Fruit fly (Drosophila melanogaster): Measurements from ENCODE around the gene CG3842.
A peak's percentile ranks its signal among the peaks of the same experiment; 100 is the strongest.

Gene CG3842

dm6 chrX:6376748-6377147, 39.2 kb downstream of the CG3842 start (continued):
- TF ChIP-seq CG5953 (GFP tag; IDR thresholded peaks at IDR 0.05) (no peak), CG4404 (GFP tag; IDR thresholded peaks at IDR 0.05) (no peak), Oaz (GFP tag; IDR thresholded peaks at IDR 0.05) (no peak), CG17186 (GFP tag; optimal IDR thresholded peaks at IDR 0.05) (no peak), Awh (GFP tag; IDR thresholded peaks at IDR 0.05) (no peak), peb (GFP tag; IDR thresholded peaks at IDR 0.05) (no peak), CG10462 (GFP tag; optimal IDR thresholded peaks at IDR 0.05) (no peak), unpg (GFP tag; optimal IDR thresholded peaks at IDR 0.05) (no peak), dysf (GFP tag; IDR thresholded peaks at IDR 0.05) (peak; percentile 42; the same call in 1 of the 3 replicates), vnd (GFP tag; IDR thresholded peaks at IDR 0.05; ENCODE audit: partially characterized antibody) (no peak), Blimp-1 (GFP tag; optimal IDR thresholded peaks at IDR 0.05) (peak; percentile 11), CG8089 (GFP tag; optimal IDR thresholded peaks at IDR 0.05) (no peak), tll (GFP tag; optimal IDR thresholded peaks at IDR 0.05) (no peak), usp (GFP tag; optimal IDR thresholded peaks at IDR 0.05) (no peak), CG12391 (tag; optimal IDR thresholded peaks at IDR 0.05) (peak; percentile 14), CG3407 (GFP tag; optimal IDR thresholded peaks at IDR 0.05) (no peak), CG1024 (GFP tag; IDR thresholded peaks at IDR 0.05) (no peak), CG10959 (GFP tag; IDR thresholded peaks at IDR 0.05) (no peak), zf30C (GFP tag; optimal IDR thresholded peaks at IDR 0.05) (no peak), CG30431 (GFP tag; optimal IDR thresholded peaks at IDR 0.05) (no peak), scrt (GFP tag; optimal IDR thresholded peaks at IDR 0.05) (peak; percentile 1), CG18764 (GFP tag; optimal IDR thresholded peaks at IDR 0.05) (no peak), caup (GFP tag; optimal IDR thresholded peaks at IDR 0.05; ENCODE audit: severe bottlenecking) (no peak), fd102C (GFP tag; optimal IDR thresholded peaks at IDR 0.05) (no peak), CG18599 (GFP tag; optimal IDR thresholded peaks at IDR 0.05) (peak; percentile 50), eyg (GFP tag; optimal IDR thresholded peaks at IDR 0.05) (no peak), CG15601 (tag; optimal IDR thresholded peaks at IDR 0.05) (no peak), oc (tag; optimal IDR thresholded peaks at IDR 0.05) (no peak), dpn (GFP tag; optimal IDR thresholded peaks at IDR 0.05) (peak; percentile 14 to 16), CG7556 (GFP tag; optimal IDR thresholded peaks at IDR 0.05) (peak; percentile 7), chm (GFP tag; IDR thresholded peaks at IDR 0.05) (no peak), lab (GFP tag; optimal IDR thresholded peaks at IDR 0.05) (peak; percentile 49), fd64A (GFP tag; optimal IDR thresholded peaks at IDR 0.05) (no peak), CG5180 (GFP tag; optimal IDR thresholded peaks at IDR 0.05) (no peak), CG17359 (tag; optimal IDR thresholded peaks at IDR 0.05) (peak; percentile 27), phol (tag; optimal IDR thresholded peaks at IDR 0.05) (peak; percentile 21), Antp (GFP tag; optimal IDR thresholded peaks at IDR 0.05) (peak; percentile 12), CG15269 (tag; optimal IDR thresholded peaks at IDR 0.05) (peak; percentile 39), bcd (GFP tag; optimal IDR thresholded peaks at IDR 0.05) (peak; percentile 14), CG2678 (tag; optimal IDR thresholded peaks at IDR 0.05) (peak; percentile 50), Lpt (GFP tag; optimal IDR thresholded peaks at IDR 0.05) (no peak), tgo (GFP tag; IDR thresholded peaks at IDR 0.05) (peak; percentile 26; the same call in 1 of the 3 replicates), CG7786 (GFP tag; optimal IDR thresholded peaks at IDR 0.05) (peak; percentile 17), dan (GFP tag; IDR thresholded peaks at IDR 0.05) (no peak), hb (GFP tag; IDR thresholded peaks at IDR 0.05; ENCODE audit: partially characterized antibody) (no peak), CG3281 (GFP tag; optimal IDR thresholded peaks at IDR 0.05) (peak; percentile 12), wek (GFP tag; optimal IDR thresholded peaks at IDR 0.05) (no peak), sens (GFP tag) (peak; percentile 45), cad (GFP tag; optimal IDR thresholded peaks at IDR 0.05) (no peak), Sox102F (GFP tag; optimal IDR thresholded peaks at IDR 0.05) (peak; percentile 23), B-H2 (GFP tag; optimal IDR thresholded peaks at IDR 0.05) (no peak)

All from whole organism, embryonic.